Fruit fly (Drosophila melanogaster) whole organism, embryonic: Measurements from ENCODE around the gene REG.

Experiments
- Blimp-1 ChIP-seq: fragments of 200-800 bp; sonication (Bioruptor generic); optimal IDR thresholded peaks from 3 replicates; lab custom pipeline; 2018; ENCODE audit warnings: missing biosample characterization, missing genetic modification characterization, mild to moderate bottlenecking, moderate library complexity, missing genetic modification reagents
- CG12391 ChIP-seq: fragments of 200-800 bp; sonication (Bioruptor generic); optimal IDR thresholded peaks from 3 replicates; lab custom pipeline; 2018; ENCODE audit warnings: missing biosample characterization, mild to moderate bottlenecking, missing genetic modification characterization, moderate library complexity
- CG16863 ChIP-seq: fragments of 200-800 bp; sonication (Bioruptor generic); optimal IDR thresholded peaks from 3 replicates; lab custom pipeline; 2016; ENCODE audit warnings: missing biosample characterization, missing genetic modification characterization
- CG17328 ChIP-seq: fragments of 200-800 bp; sonication (Bioruptor generic); IDR thresholded peaks from 2 replicates; pipeline ENCODE4 v1.3.6; 2022; ENCODE audit warnings: missing biosample characterization, missing genetic modification characterization
- CG17361 ChIP-seq: fragments of 200-800 bp; sonication (Bioruptor generic); IDR thresholded peaks from 3 replicates; pipeline ENCODE4 v1.3.6; 2022; ENCODE audit warnings: missing biosample characterization, missing genetic modification characterization
- CG18262 ChIP-seq: fragments of 200-800 bp; optimal IDR thresholded peaks from 3 replicates; lab custom pipeline; 2019; ENCODE audit warnings: missing biosample characterization, mild to moderate bottlenecking, missing genetic modification characterization, moderate library complexity
- CG2199 ChIP-seq: fragments of 200-800 bp; sonication (Bioruptor generic); IDR thresholded peaks from 3 replicates; pipeline ENCODE4 v1.3.6; 2022; ENCODE audit warnings: missing biosample characterization, missing genetic modification characterization
- CG2712 ChIP-seq: fragments of 200-800 bp; optimal IDR thresholded peaks from 3 replicates; lab custom pipeline; 2019; ENCODE audit warnings: missing biosample characterization, mild to moderate bottlenecking, missing genetic modification characterization, moderate library complexity
- CG2875 ChIP-seq: fragments of 200-800 bp; sonication (Bioruptor generic); optimal IDR thresholded peaks from 2 replicates; lab custom pipeline; 2017; ENCODE audit warnings: missing biosample characterization, mild to moderate bottlenecking, missing genetic modification characterization, missing genetic modification reagents
- CG30020 ChIP-seq: fragments of 200-800 bp; optimal IDR thresholded peaks from 2 replicates; lab custom pipeline; 2019; ENCODE audit warnings: missing biosample characterization, mild to moderate bottlenecking, missing genetic modification characterization, moderate library complexity
- CG3407 ChIP-seq: fragments of 200-800 bp; sonication (Bioruptor generic); optimal IDR thresholded peaks from 2 replicates; lab custom pipeline; 2018; ENCODE audit warnings: missing biosample characterization, mild to moderate bottlenecking, missing genetic modification characterization
- CG3838 ChIP-seq: fragments of 200-800 bp; sonication (Bioruptor generic); optimal IDR thresholded peaks from 3 replicates; lab custom pipeline; 2016; ENCODE audit warnings: missing biosample characterization, missing genetic modification characterization
- CG7556 ChIP-seq: fragments of 200-800 bp; sonication (Bioruptor generic); optimal IDR thresholded peaks from 2 replicates; lab custom pipeline; 2017; ENCODE audit warnings: missing biosample characterization, mild to moderate bottlenecking, missing genetic modification characterization
- CG7786 ChIP-seq: fragments of 200-800 bp; sonication (Bioruptor generic); optimal IDR thresholded peaks from 2 replicates; lab custom pipeline; 2016; ENCODE audit warnings: missing biosample characterization, missing genetic modification characterization
- CG8388 ChIP-seq: fragments of 200-800 bp; sonication (Bioruptor generic); optimal IDR thresholded peaks from 2 replicates; lab custom pipeline; 2019; ENCODE audit warnings: missing biosample characterization, mild to moderate bottlenecking, missing genetic modification characterization, moderate library complexity
- CG9437 ChIP-seq: fragments of 200-800 bp; sonication (Bioruptor generic); optimal IDR thresholded peaks from 2 replicates; lab custom pipeline; 2018; ENCODE audit warnings: missing biosample characterization, mild to moderate bottlenecking, missing genetic modification characterization
- CkIIα-i1 ChIP-seq: fragments of 200-800 bp; sonication (Bioruptor generic); IDR thresholded peaks from 2 replicates; pipeline ENCODE4 v1.3.6; 2022; ENCODE audit warnings: missing biosample characterization, missing genetic modification characterization
- Dbx ChIP-seq: fragments of 200-800 bp; sonication (Bioruptor generic); IDR thresholded peaks from 3 replicates; pipeline ENCODE4 v1.3.6; 2022; ENCODE audit warnings: missing biosample characterization, missing genetic modification characterization
- Dek ChIP-seq: fragments of 200-800 bp; sonication (Bioruptor generic); optimal IDR thresholded peaks from 3 replicates; lab custom pipeline; 2019; ENCODE audit warnings: missing biosample characterization, mild to moderate bottlenecking, missing genetic modification characterization, moderate library complexity
- Dll ChIP-seq: fragments of 200-800 bp; sonication (Bioruptor generic); IDR thresholded peaks from 4 replicates; pipeline ENCODE4 v1.3.6; 2022; ENCODE audit warnings: missing biosample characterization, missing genetic modification characterization; ENCODE audit not compliant: partially characterized antibody
- Drgx ChIP-seq: fragments of 200-800 bp; sonication (Bioruptor generic); IDR thresholded peaks from 2 replicates; pipeline ENCODE4 v1.3.6; 2022; ENCODE audit warnings: missing biosample characterization, missing genetic modification characterization
- NK7.1 ChIP-seq: fragments of 200-800 bp; sonication (Bioruptor generic); optimal IDR thresholded peaks from 3 replicates; lab custom pipeline; 2016; ENCODE audit warnings: missing biosample characterization, missing genetic modification characterization
- Poxn ChIP-seq: fragments of 200-800 bp; sonication (Bioruptor generic); IDR thresholded peaks from 2 replicates; pipeline ENCODE4 v1.3.6; 2022; ENCODE audit warnings: missing biosample characterization, missing genetic modification characterization
- Ptx1 ChIP-seq: fragments of 200-800 bp; sonication (Bioruptor generic); IDR thresholded peaks from 2 replicates; pipeline ENCODE4 v1.3.6; 2022; ENCODE audit warnings: missing biosample characterization, missing genetic modification characterization
- Ravus ChIP-seq: fragments of 200-800 bp; sonication (Bioruptor generic); IDR thresholded peaks from 2 replicates; pipeline ENCODE4 v1.3.6; 2022; ENCODE audit warnings: missing biosample characterization, missing genetic modification characterization
- Sox102F ChIP-seq: fragments of 200-800 bp; sonication (Bioruptor generic); optimal IDR thresholded peaks from 2 replicates; lab custom pipeline; 2018; ENCODE audit warnings: missing biosample characterization, mild to moderate bottlenecking, missing genetic modification characterization, moderate library complexity
- Ssrp ChIP-seq: fragments of 200-800 bp; sonication (Bioruptor generic); optimal IDR thresholded peaks from 2 replicates; lab custom pipeline; 2018; ENCODE audit warnings: missing biosample characterization, mild to moderate bottlenecking, missing genetic modification characterization, moderate library complexity
- Taf1 ChIP-seq: fragments of 200-800 bp; sonication (Bioruptor generic); IDR thresholded peaks from 2 replicates; pipeline ENCODE4 v1.3.6; 2022; ENCODE audit warnings: missing biosample characterization, missing genetic modification characterization
- ara ChIP-seq: fragments of 200-800 bp; sonication (Bioruptor generic); IDR thresholded peaks from 2 replicates; pipeline ENCODE4 v1.3.6; 2022; ENCODE audit warnings: missing biosample characterization, missing genetic modification characterization
- chm ChIP-seq: fragments of 200-800 bp; sonication (Bioruptor generic); IDR thresholded peaks from 2 replicates; pipeline ENCODE4 v1.3.6; 2022; ENCODE audit warnings: missing biosample characterization, missing genetic modification characterization
- chn ChIP-seq: fragments of 200-800 bp; sonication (Bioruptor generic); optimal IDR thresholded peaks from 2 replicates; lab custom pipeline; 2016; ENCODE audit warnings: missing biosample characterization, missing genetic modification characterization
- dimm ChIP-seq: fragments of 200-800 bp; sonication (Bioruptor generic); IDR thresholded peaks from 2 replicates; pipeline ENCODE4 v1.3.6; 2022; ENCODE audit warnings: missing biosample characterization, missing genetic modification characterization
- dmrt99B ChIP-seq: fragments of 200-800 bp; sonication (Bioruptor generic); optimal IDR thresholded peaks from 2 replicates; lab custom pipeline; 2018; ENCODE audit warnings: missing biosample characterization, mild to moderate bottlenecking, missing genetic modification characterization, moderate library complexity
- eve ChIP-seq, 2 experiments: fragments of >200 bp; optimal IDR thresholded peaks; 2 replicates each; lab custom pipeline; 2017; ENCODE audit warnings: missing biosample characterization in 2 of 2, missing genetic modification characterization in 2 of 2
- gcm ChIP-seq: fragments of 200-800 bp; sonication (Bioruptor generic); optimal IDR thresholded peaks from 2 replicates; lab custom pipeline; 2019; ENCODE audit warnings: missing biosample characterization, mild to moderate bottlenecking, missing genetic modification characterization, moderate library complexity
- gcm2 ChIP-seq: fragments of 200-800 bp; sonication (Bioruptor generic); optimal IDR thresholded peaks from 2 replicates; lab custom pipeline; 2016; ENCODE audit warnings: missing biosample characterization, missing genetic modification characterization
- gem ChIP-seq: fragments of 200-800 bp; sonication (Bioruptor generic); optimal IDR thresholded peaks from 2 replicates; lab custom pipeline; 2019; ENCODE audit warnings: missing biosample characterization, mild to moderate bottlenecking, missing genetic modification characterization, moderate library complexity
- kni ChIP-seq: fragments of 200-800 bp; sonication (Bioruptor generic); optimal IDR thresholded peaks from 3 replicates; lab custom pipeline; 2017; ENCODE audit warnings: mild to moderate bottlenecking, missing biosample characterization, missing genetic modification reagents, missing genetic modification characterization
- lola ChIP-seq, 3 experiments: fragments of >200 bp in 2 of 3; fragments of 200-800 bp in 1 of 3; sonication (Bioruptor generic) in 1 of 3; optimal IDR thresholded peaks; 2 replicates each; lab custom pipeline; 2017 to 2019; ENCODE audit warnings: missing biosample characterization in 3 of 3, missing genetic modification characterization in 3 of 3, mild to moderate bottlenecking in 1 of 3, moderate library complexity in 1 of 3
- luna ChIP-seq: fragments of 200-800 bp; sonication (Bioruptor generic); optimal IDR thresholded peaks from 2 replicates; lab custom pipeline; 2016; ENCODE audit warnings: missing biosample characterization, missing genetic modification characterization
- run ChIP-seq: fragments of 200-800 bp; sonication (Bioruptor generic); optimal IDR thresholded peaks from 3 replicates; lab custom pipeline; 2018; ENCODE audit warnings: missing biosample characterization, mild to moderate bottlenecking, missing genetic modification characterization
- sens ChIP-seq: fragments of 200-800 bp; sonication (Bioruptor generic); peaks from one replicate; lab custom pipeline; 2016; ENCODE audit warnings: missing biosample characterization, missing genetic modification characterization
- sima ChIP-seq: fragments of 200-800 bp; sonication (Bioruptor generic); optimal IDR thresholded peaks from 2 replicates; lab custom pipeline; 2016; ENCODE audit warnings: missing biosample characterization, missing genetic modification characterization
- sisA ChIP-seq: fragments of 200-800 bp; sonication (Bioruptor generic); IDR thresholded peaks from 2 replicates; pipeline ENCODE4 v1.3.6; 2022; ENCODE audit warnings: missing biosample characterization, missing genetic modification characterization
- sr ChIP-seq: fragments of 200-800 bp; sonication (Bioruptor generic); IDR thresholded peaks from 3 replicates; pipeline ENCODE4 v1.3.6; 2022; ENCODE audit warnings: missing biosample characterization, missing genetic modification characterization
- ssp ChIP-seq: fragments of 200-800 bp; sonication (Bioruptor generic); IDR thresholded peaks from 2 replicates; pipeline ENCODE4 v1.3.6; 2022; ENCODE audit warnings: missing biosample characterization, missing genetic modification characterization
- tio ChIP-seq: fragments of 200-800 bp; sonication (Bioruptor generic); optimal IDR thresholded peaks from 2 replicates; lab custom pipeline; 2017; ENCODE audit warnings: missing biosample characterization, missing genetic modification characterization, inconsistent platforms
- ttk ChIP-seq: fragments of 200-800 bp; sonication (Bioruptor generic); IDR thresholded peaks from 2 replicates; pipeline ENCODE4 v2.1.2; 2022; ENCODE audit warnings: missing biosample characterization, missing genetic modification characterization
- wdn ChIP-seq: fragments of 200-800 bp; sonication (Bioruptor generic); IDR thresholded peaks from 2 replicates; pipeline ENCODE4 v1.3.6; 2022; ENCODE audit warnings: missing biosample characterization, missing genetic modification characterization
- wor ChIP-seq: fragments of 200-800 bp; sonication (Bioruptor generic); IDR thresholded peaks from 2 replicates; pipeline ENCODE4 v1.3.6; 2022; ENCODE audit warnings: missing biosample characterization, missing genetic modification characterization
- zfh1 ChIP-seq: fragments of 200-800 bp; sonication (Bioruptor generic); IDR thresholded peaks from 3 replicates; pipeline ENCODE4 v1.3.6; 2022; ENCODE audit warnings: missing biosample characterization, missing genetic modification characterization

REG gene

dm6 chrX:13249732-13250395 lies 37.7 kb downstream of the REG start:
- no peak for TF ChIP-seq ttk (GFP tag; lab: Robert Waterston, UW)
- TF ChIP-seq gem (tag; lab: Kevin White, UChicago), result peak; percentile 42
- TF ChIP-seq dmrt99B (tag; lab: Kevin White, UChicago), result peak; percentile 23
- TF ChIP-seq Ravus (GFP tag; lab: Robert Waterston, UW), result no peak
- TF ChIP-seq CG8388 (GFP tag; lab: Kevin White, UChicago), result peak; percentile 22
- TF ChIP-seq CkIIα-i1 (GFP tag; lab: Robert Waterston, UW), result no peak
- TF ChIP-seq Dll (GFP tag; lab: Robert Waterston, UW), result no peak
- peak; percentile 74 for TF ChIP-seq sens (GFP tag; lab: Kevin White, UChicago)
- TF ChIP-seq Dek (tag; lab: Kevin White, UChicago), result no peak
- peak; percentile 12 for TF ChIP-seq CG3407 (GFP tag; lab: Kevin White, UChicago)
- no peak for TF ChIP-seq dimm
- no peak for TF ChIP-seq ara (GFP tag; lab: Robert Waterston, UW)
- no peak for TF ChIP-seq CG2199 (GFP tag; lab: Robert Waterston, UW)
- no peak for TF ChIP-seq sima (GFP tag; lab: Kevin White, UChicago)
- TF ChIP-seq Drgx (GFP tag; lab: Robert Waterston, UW), result no peak
- peak; percentile 5 for TF ChIP-seq CG9437 (GFP tag; lab: Kevin White, UChicago)
- TF ChIP-seq gcm2 (GFP tag; lab: Kevin White, UChicago), result no peak
- TF ChIP-seq Poxn, result no peak
- peak; percentile 23 for TF ChIP-seq CG12391 (tag; lab: Kevin White, UChicago)
- TF ChIP-seq CG17328 (GFP tag; lab: Robert Waterston, UW), result no peak
- no peak for TF ChIP-seq CG7786 (GFP tag; lab: Kevin White, UChicago)
- TF ChIP-seq NK7.1 (GFP tag; lab: Kevin White, UChicago), result no peak
- TF ChIP-seq chm (GFP tag; lab: Robert Waterston, UW), result no peak
- TF ChIP-seq wor (GFP tag; lab: Robert Waterston, UW), result peak; percentile 12; the same call in 1 of the 2 replicates
- TF ChIP-seq Taf1 (GFP tag; lab: Robert Waterston, UW), result no peak
- TF ChIP-seq CG7556 (GFP tag; lab: Kevin White, UChicago), result peak; percentile 16
- peak; percentile 10 for TF ChIP-seq tio (GFP tag; lab: Kevin White, UChicago)
- TF ChIP-seq ssp, result 0 out of 2 replicates have a peak, but pooled peaks have one; percentile 17
- peak; percentile 27 for TF ChIP-seq CG2875 (GFP tag; lab: Kevin White, UChicago)
- peak; percentile 45 for TF ChIP-seq Sox102F
- TF ChIP-seq kni, result no peak
- TF ChIP-seq CG18262, result peak; percentile 27
- TF ChIP-seq CG2712 (tag; lab: Kevin White, UChicago), result peak; percentile 21
- TF ChIP-seq CG30020 (tag; lab: Kevin White, UChicago), result no peak
- peak in 1 of 3 experiments; percentile 22 for TF ChIP-seq lola (GFP tag; optimal IDR thresholded peaks at IDR 0.05; lab: Kevin White, UChicago)
- TF ChIP-seq luna (GFP tag; lab: Kevin White, UChicago), result no peak
- TF ChIP-seq CG16863 (GFP tag; lab: Kevin White, UChicago), result no peak
- 0 out of 3 replicates have a peak, but pooled peaks have one; percentile 7 for TF ChIP-seq zfh1 (GFP tag; lab: Robert Waterston, UW)
- TF ChIP-seq CG17361, result no peak
- no peak for TF ChIP-seq chn
- TF ChIP-seq Ptx1 (GFP tag; lab: Robert Waterston, UW), result peak; percentile 24; the same call in 1 of the 2 replicates
- peak in 1 of 2 experiments; percentile 21 for TF ChIP-seq eve (GFP tag; optimal IDR thresholded peaks at IDR 0.05; lab: Kevin White, UChicago)
- TF ChIP-seq Dbx (GFP tag; lab: Robert Waterston, UW), result no peak
- no peak for TF ChIP-seq wdn (GFP tag; lab: Robert Waterston, UW)
- peak; percentile 17; the same call in 1 of the 2 replicates for TF ChIP-seq sisA (GFP tag; lab: Robert Waterston, UW)
- peak; percentile 31 for TF ChIP-seq Blimp-1
- no peak for TF ChIP-seq gcm (GFP tag; lab: Kevin White, UChicago)
- peak; percentile 35 for TF ChIP-seq Ssrp (tag; lab: Kevin White, UChicago)
- no peak for TF ChIP-seq CG3838 (GFP tag; lab: Kevin White, UChicago)
- TF ChIP-seq run, result no peak
- TF ChIP-seq sr (GFP tag; lab: Robert Waterston, UW), result peak; percentile 74
